Worm (Caenorhabditis elegans) whole organism, L4 larva: ENCODE results near the gene gst-1.

Experiments
- F49E8.2 ChIP-seq: sonication (generic microtip); optimal IDR thresholded peaks from 2 replicates; lab custom pipeline; 2016; ENCODE audit warnings: missing compliant biosample characterization, mild to moderate bottlenecking, missing genetic modification characterization, borderline replicate concordance
- R02D3.7 ChIP-seq: fragments of 150-350 bp; sonication (generic microtip); optimal IDR thresholded peaks from 3 replicates; lab custom pipeline; 2014; ENCODE audit warnings: missing biosample characterization, missing genetic modification characterization
- egl-27 ChIP-seq: sonication (generic microtip); optimal IDR thresholded peaks from 3 replicates; lab custom pipeline; 2017; ENCODE audit warnings: missing biosample characterization, missing genetic modification reagents, missing genetic modification characterization
- lin-1 ChIP-seq: fragments of 200-800 bp; sonication (Bioruptor generic); IDR thresholded peaks from 2 replicates; pipeline ENCODE4 v1.3.6; 2022; ENCODE audit warnings: missing genetic modification reagents, missing genetic modification characterization, missing compliant biosample characterization
- lsy-2 ChIP-seq, 2 experiments: fragments of 150-350 bp in 1 of 2; sonication (generic microtip) in 1 of 2; optimal IDR thresholded peaks; 2 replicates each; lab custom pipeline; 2014 to 2017; ENCODE audit warnings: missing biosample characterization in 2 of 2, missing genetic modification characterization in 2 of 2
- nhr-10 ChIP-seq: fragments of 150-350 bp; optimal IDR thresholded peaks from 2 replicates; lab custom pipeline; 2014; ENCODE audit warnings: missing biosample characterization, missing genetic modification characterization
- nhr-11 ChIP-seq: fragments of 150-350 bp; optimal IDR thresholded peaks from 2 replicates; lab custom pipeline; 2014; ENCODE audit warnings: missing biosample characterization, missing genetic modification characterization
- nhr-41 ChIP-seq: fragments of 200-800 bp; sonication (Bioruptor generic); IDR thresholded peaks from 2 replicates; pipeline ENCODE4 v1.3.6; 2022; ENCODE audit warnings: missing genetic modification reagents, missing genetic modification characterization, missing compliant biosample characterization
- nhr-6 ChIP-seq: fragments of 150-350 bp; optimal IDR thresholded peaks from 2 replicates; lab custom pipeline; 2014; ENCODE audit warnings: missing biosample characterization, missing genetic modification characterization
- unc-39 ChIP-seq: sonication (generic microtip); optimal IDR thresholded peaks from 2 replicates; lab custom pipeline; 2017; ENCODE audit warnings: missing biosample characterization, missing genetic modification characterization
- zip-2 ChIP-seq: fragments of 150-350 bp; optimal IDR thresholded peaks from 2 replicates; lab custom pipeline; 2014; ENCODE audit warnings: missing biosample characterization, missing genetic modification characterization
- ztf-11 ChIP-seq: fragments of 150-350 bp; optimal IDR thresholded peaks from 2 replicates; lab custom pipeline; 2014; ENCODE audit warnings: missing biosample characterization, missing genetic modification characterization

ce11 chrIII:9023601-9024000 is 35.5 kb upstream of the gst-1 start:
- no peak for TF ChIP-seq zip-2
- no peak for TF ChIP-seq egl-27 (tag; lab: Kevin White, UChicago)
- TF ChIP-seq nhr-11 (tag; lab: Kevin White, UChicago) = no peak
- no peak for TF ChIP-seq lsy-2 (tag; optimal IDR thresholded peaks at IDR 0.05; lab: Kevin White, UChicago)
- TF ChIP-seq nhr-41 (GFP tag; lab: Robert Waterston, UW) = no peak
- TF ChIP-seq nhr-6 (tag; lab: Kevin White, UChicago) = no peak
- TF ChIP-seq ztf-11 (tag; lab: Kevin White, UChicago) = no peak
- TF ChIP-seq nhr-10 (tag; lab: Kevin White, UChicago) = no peak
- no peak for TF ChIP-seq F49E8.2 (tag; lab: Kevin White, UChicago)
- TF ChIP-seq lin-1 = no peak
- no peak for TF ChIP-seq unc-39 (tag; lab: Kevin White, UChicago)
- TF ChIP-seq R02D3.7 (tag; lab: Kevin White, UChicago) = no peak
